Fruit fly (Drosophila melanogaster) whole organism, pupa: ENCODE data around the gene CG31810.

Experiments used
- CG10348 ChIP-seq: fragments of 200-800 bp; sonication (Bioruptor generic); IDR thresholded peaks from 2 replicates; pipeline ENCODE4 v1.3.6; 2022; ENCODE audit warnings: missing biosample characterization, missing genetic modification characterization
- CG12605 ChIP-seq: fragments of 200-800 bp; sonication (Bioruptor generic); IDR thresholded peaks from 2 replicates; pipeline ENCODE4 v1.3.6; 2022; ENCODE audit warnings: missing biosample characterization, missing genetic modification characterization
- CG13204 ChIP-seq: fragments of 200-800 bp; sonication (Bioruptor generic); optimal IDR thresholded peaks from 2 replicates; lab custom pipeline; 2018; ENCODE audit warnings: missing biosample characterization, mild to moderate bottlenecking, missing genetic modification characterization, moderate library complexity
- CG14655 ChIP-seq: fragments of 200-800 bp; sonication (Bioruptor generic); optimal IDR thresholded peaks from 3 replicates; lab custom pipeline; 2017; ENCODE audit warnings: mild to moderate bottlenecking, missing biosample characterization, missing genetic modification reagents, missing genetic modification characterization
- CG15710 ChIP-seq: fragments of 200-800 bp; sonication (Bioruptor generic); optimal IDR thresholded peaks from 2 replicates; lab custom pipeline; 2018; ENCODE audit warnings: missing biosample characterization, mild to moderate bottlenecking, missing genetic modification characterization, moderate library complexity
- CG17806 ChIP-seq: fragments of 200-800 bp; sonication (Bioruptor generic); optimal IDR thresholded peaks from 2 replicates; lab custom pipeline; 2018; ENCODE audit warnings: missing biosample characterization, mild to moderate bottlenecking, missing genetic modification characterization, moderate library complexity
- CG32121 ChIP-seq: fragments of 200-800 bp; sonication (Bioruptor generic); IDR thresholded peaks from 2 replicates; pipeline ENCODE4 v1.3.6; 2022; ENCODE audit warnings: missing biosample characterization, missing genetic modification characterization
- CG34367 ChIP-seq: fragments of 200-800 bp; sonication (Bioruptor generic); optimal IDR thresholded peaks from 2 replicates; lab custom pipeline; 2018; ENCODE audit warnings: missing biosample characterization, mild to moderate bottlenecking, missing genetic modification characterization
- CG4496 ChIP-seq: fragments of 200-800 bp; sonication (Bioruptor generic); IDR thresholded peaks from 3 replicates; pipeline ENCODE4 v1.3.6; 2022; ENCODE audit warnings: missing biosample characterization, missing genetic modification characterization
- CG8159 ChIP-seq: fragments of 200-800 bp; sonication (Bioruptor generic); optimal IDR thresholded peaks from 3 replicates; lab custom pipeline; 2018; ENCODE audit warnings: missing biosample characterization, mild to moderate bottlenecking, missing genetic modification characterization, moderate library complexity
- CG8301 ChIP-seq: fragments of 200-800 bp; sonication (Bioruptor generic); optimal IDR thresholded peaks from 2 replicates; lab custom pipeline; 2018; ENCODE audit warnings: missing biosample characterization, mild to moderate bottlenecking, missing genetic modification characterization
- CG9948 ChIP-seq: fragments of 200-800 bp; sonication (Bioruptor generic); optimal IDR thresholded peaks from 2 replicates; lab custom pipeline; 2018; ENCODE audit warnings: missing biosample characterization, mild to moderate bottlenecking, missing genetic modification characterization, moderate library complexity
- D1 ChIP-seq: fragments of 200-800 bp; sonication (Bioruptor generic); optimal IDR thresholded peaks from 2 replicates; lab custom pipeline; 2018; ENCODE audit warnings: missing biosample characterization, mild to moderate bottlenecking, missing genetic modification characterization, moderate library complexity
- EcR ChIP-seq: fragments of 200-800 bp; sonication (Bioruptor generic); optimal IDR thresholded peaks from 3 replicates; lab custom pipeline; 2019; ENCODE audit warnings: missing biosample characterization, missing genetic modification characterization, mild to moderate bottlenecking, moderate library complexity, missing genetic modification reagents
- Ets98B ChIP-seq: fragments of 200-800 bp; sonication (Bioruptor generic); IDR thresholded peaks from 2 replicates; pipeline ENCODE4 v1.3.6; 2022; ENCODE audit warnings: missing biosample characterization, missing genetic modification characterization
- Pif1A ChIP-seq: fragments of 200-800 bp; sonication (Bioruptor generic); optimal IDR thresholded peaks from 3 replicates; lab custom pipeline; 2016; ENCODE audit warnings: missing biosample characterization, missing genetic modification characterization
- Pif1B ChIP-seq: fragments of 200-800 bp; sonication (Bioruptor generic); optimal IDR thresholded peaks from 3 replicates; lab custom pipeline; 2016; ENCODE audit warnings: missing biosample characterization, missing genetic modification characterization
- Snoo ChIP-seq: fragments of 200-800 bp; sonication (Bioruptor generic); optimal IDR thresholded peaks from 3 replicates; lab custom pipeline; 2017; ENCODE audit warnings: missing biosample characterization, mild to moderate bottlenecking, missing genetic modification characterization, inconsistent platforms
- fd96Ca ChIP-seq: fragments of 200-800 bp; sonication (Bioruptor generic); IDR thresholded peaks from 3 replicates; pipeline ENCODE4 v1.3.6; 2022; ENCODE audit warnings: missing biosample characterization, missing genetic modification characterization
- gl ChIP-seq: fragments of 200-800 bp; sonication (Bioruptor generic); optimal IDR thresholded peaks from 2 replicates; lab custom pipeline; 2018; ENCODE audit warnings: missing biosample characterization, mild to moderate bottlenecking, missing genetic modification characterization
- rn ChIP-seq: fragments of 200-800 bp; sonication (Bioruptor generic); IDR thresholded peaks from 2 replicates; pipeline ENCODE4 v1.3.6; 2022; ENCODE audit warnings: missing biosample characterization, missing genetic modification characterization

Gene CG31810

dm6 chr2L:16817421-16818101 is 34.6 kb downstream of the CG31810 start:
- TF ChIP-seq CG8301 (tag; lab: Kevin White, UChicago) (no peak), CG8159 (tag; lab: Kevin White, UChicago) (peak; percentile 50)
- TF ChIP-seq, all 21 proteins: peak for 1

DNA sequence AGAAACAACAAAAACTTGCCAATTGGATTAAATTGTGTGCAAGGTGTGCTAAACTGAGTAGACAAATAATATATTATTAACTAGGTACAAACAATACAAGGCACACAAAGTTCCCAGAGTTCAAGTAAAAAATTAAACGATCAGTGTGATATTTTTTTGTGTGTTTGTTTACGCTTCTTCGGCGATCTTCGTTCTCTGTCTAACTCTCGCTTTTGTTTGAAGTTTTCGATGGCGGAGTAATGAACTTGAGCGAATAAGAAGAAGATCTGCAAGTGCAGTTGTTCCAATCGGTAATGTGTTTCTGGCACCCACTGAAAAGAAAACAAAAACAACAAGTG is 35.4 kb downstream of the CG31810 start:
- TF ChIP-seq CG13204 (no peak), CG8301 (tag; lab: Kevin White, UChicago) (no peak), Pif1A (no peak), gl (tag; lab: Kevin White, UChicago) (no peak), CG12605 (GFP tag; lab: Robert Waterston, UW) (no peak), EcR (peak; percentile 77)
- TF ChIP-seq, all 21 proteins: peak for 1

DNA sequence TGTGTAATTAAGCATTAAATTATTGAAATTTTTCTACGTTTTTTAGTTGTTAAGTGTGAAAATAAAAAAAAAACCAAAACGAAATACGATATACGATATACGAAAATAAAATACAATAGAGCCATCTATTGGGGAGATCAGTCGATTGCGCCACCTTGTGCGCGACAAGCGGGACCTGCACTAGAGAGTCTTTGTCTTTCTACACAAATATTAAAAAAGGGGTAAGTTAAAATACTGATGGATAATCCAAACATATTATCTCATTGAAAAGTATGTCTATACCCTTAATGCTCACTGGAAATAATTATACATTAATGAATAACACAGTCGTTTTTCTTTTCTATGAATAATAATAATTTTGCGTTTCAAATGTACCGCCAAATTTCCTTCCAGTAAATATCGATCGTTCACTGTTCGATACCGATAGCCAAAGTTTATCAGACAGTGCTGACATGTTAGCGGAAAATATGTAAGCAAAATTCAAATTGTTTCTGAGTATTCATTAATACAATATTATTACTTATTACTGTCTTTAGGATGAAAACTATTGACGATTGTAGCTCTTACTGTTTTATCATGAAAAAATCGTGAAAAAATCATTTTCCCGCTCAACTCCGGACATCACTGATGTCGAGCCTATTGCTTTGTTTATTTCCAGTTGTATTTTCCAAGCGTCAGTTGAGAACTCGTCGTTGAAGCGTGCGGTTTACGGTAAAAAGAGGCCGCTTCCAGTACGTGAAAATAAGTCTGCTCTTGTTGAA is 36.0 kb downstream of the CG31810 start, which contains the start of gene mdy:
Gene mdy (plus strand): TSS at position 672 of the 761 bp plus-strand sequence.
- TF ChIP-seq Snoo (tag; lab: Kevin White, UChicago) (peak; percentile 32), CG8159 (tag; lab: Kevin White, UChicago) (peak; percentile 43), Ets98B (no peak), gl (tag; lab: Kevin White, UChicago) (peak; percentile 25), CG8301 (tag; lab: Kevin White, UChicago) (peak; percentile 27), CG13204 (no peak), rn (GFP tag; lab: Robert Waterston, UW) (0 out of 2 replicates have a peak, but pooled peaks have one; percentile 16), EcR (no peak), CG12605 (GFP tag; lab: Robert Waterston, UW) (no peak), fd96Ca (GFP tag; lab: Robert Waterston, UW) (peak; percentile 51; the same call in 2 of the 3 replicates), CG9948 (tag; lab: Kevin White, UChicago) (peak; percentile 16), CG14655 (GFP tag; lab: Kevin White, UChicago) (peak; percentile 47), CG15710 (peak; percentile 57), D1 (tag; lab: Kevin White, UChicago) (no peak), CG10348 (GFP tag; lab: Robert Waterston, UW) (no peak), CG32121 (GFP tag; lab: Robert Waterston, UW) (peak; percentile 65; the same call in 1 of the 2 replicates), Pif1B (GFP tag; lab: Kevin White, UChicago) (peak; percentile 51), CG17806 (tag; lab: Kevin White, UChicago) (peak; percentile 37), Pif1A (peak; percentile 52), CG4496 (GFP tag; lab: Robert Waterston, UW) (peak; percentile 31), CG34367 (tag; lab: Kevin White, UChicago) (peak; percentile 40)

DNA sequence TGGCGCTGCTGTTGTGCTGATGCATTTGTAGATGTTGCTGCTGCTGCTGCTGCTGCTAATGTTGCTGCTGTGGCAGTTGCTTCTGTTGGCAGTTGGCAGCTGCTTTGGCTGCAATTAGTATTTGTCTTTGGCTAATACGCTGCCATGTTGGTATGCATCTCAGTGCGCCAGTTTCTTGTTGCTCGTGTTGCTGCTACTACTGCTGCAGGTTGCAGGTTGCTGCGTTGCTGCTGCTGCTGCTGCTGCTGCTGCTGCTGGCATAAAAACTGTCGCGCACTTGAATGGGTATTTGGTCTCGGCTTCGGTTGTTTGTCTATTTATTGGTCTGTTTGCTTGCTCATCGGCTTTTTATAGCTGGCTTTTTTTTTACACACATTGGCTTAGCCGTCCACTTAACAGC is 43.4 kb downstream of the CG31810 start:
- TF ChIP-seq fd96Ca (GFP tag; lab: Robert Waterston, UW) (no peak), CG9948 (tag; lab: Kevin White, UChicago) (no peak), Pif1A (no peak), Ets98B (no peak), CG17806 (tag; lab: Kevin White, UChicago) (no peak), CG34367 (tag; lab: Kevin White, UChicago) (no peak), rn (GFP tag; lab: Robert Waterston, UW) (no peak), CG15710 (no peak), CG13204 (no peak), D1 (tag; lab: Kevin White, UChicago) (no peak)

DNA sequence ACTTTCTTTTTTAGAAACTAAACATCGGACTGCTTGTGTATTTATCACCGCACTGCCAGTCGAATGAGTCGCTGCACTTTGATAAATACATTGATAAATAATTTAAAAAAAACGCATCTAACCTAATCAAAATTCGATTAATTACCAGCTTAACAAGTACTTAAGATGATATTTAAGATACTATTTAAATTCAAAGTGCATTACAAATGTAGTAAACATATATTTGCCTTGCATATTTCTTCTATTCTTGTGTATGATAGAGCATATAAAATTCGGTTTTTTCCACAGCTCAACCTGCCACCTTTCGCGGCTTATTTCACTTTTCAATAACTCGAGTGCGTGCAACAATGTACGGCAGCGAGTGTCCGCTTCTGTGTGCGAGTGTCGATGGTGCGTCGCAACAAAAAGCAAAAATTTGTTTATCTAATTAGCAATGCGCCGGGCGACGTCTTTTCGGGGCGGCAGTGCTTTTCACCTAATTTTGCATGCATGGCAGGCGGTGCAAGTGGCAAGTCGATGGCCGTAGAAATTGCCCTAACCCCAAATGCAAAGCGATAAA is 47.7 kb downstream of the CG31810 start, which contains the start of gene CG13272:
Gene CG13272 (plus strand): TSS at position 509 of the 559 bp plus-strand sequence.
- TF ChIP-seq gl (tag; lab: Kevin White, UChicago) (no peak), CG13204 (no peak), CG32121 (GFP tag; lab: Robert Waterston, UW) (no peak), CG14655 (GFP tag; lab: Kevin White, UChicago) (peak; percentile 46), rn (GFP tag; lab: Robert Waterston, UW) (no peak), CG10348 (GFP tag; lab: Robert Waterston, UW) (no peak), CG12605 (GFP tag; lab: Robert Waterston, UW) (no peak), CG8301 (tag; lab: Kevin White, UChicago) (peak; percentile 36)

DNA sequence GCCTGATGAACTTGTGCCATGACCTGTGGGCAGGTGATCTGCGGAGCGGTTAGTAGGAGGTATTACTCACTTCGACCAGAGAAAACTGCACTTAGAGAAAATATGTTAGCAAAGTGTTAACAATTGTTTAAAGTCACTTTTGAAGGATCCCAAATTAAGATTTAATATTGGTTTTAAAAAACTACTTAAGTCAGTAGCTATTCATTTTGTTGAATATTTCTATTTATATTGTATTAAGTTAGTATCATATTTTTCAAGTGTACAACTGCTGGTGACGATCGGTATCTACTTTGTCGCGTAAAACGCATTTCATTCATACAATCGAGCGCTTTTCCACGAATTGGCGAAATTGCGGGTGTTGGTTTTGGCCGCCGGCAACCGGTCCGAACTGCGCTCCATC is 48.5 kb downstream of the CG31810 start:
- TF ChIP-seq CG17806 (tag; lab: Kevin White, UChicago) (no peak), CG8159 (tag; lab: Kevin White, UChicago) (no peak), CG9948 (tag; lab: Kevin White, UChicago) (peak; percentile 4), CG10348 (GFP tag; lab: Robert Waterston, UW) (no peak), CG34367 (tag; lab: Kevin White, UChicago) (no peak), Ets98B (peak; percentile 34), CG32121 (GFP tag; lab: Robert Waterston, UW) (no peak; the same call in 1 of the 2 replicates), CG14655 (GFP tag; lab: Kevin White, UChicago) (no peak), CG4496 (GFP tag; lab: Robert Waterston, UW) (0 out of 3 replicates have a peak, but pooled peaks have one; percentile 48), Snoo (tag; lab: Kevin White, UChicago) (no peak), CG12605 (GFP tag; lab: Robert Waterston, UW) (peak; percentile 21; the same call in 1 of the 2 replicates), CG8301 (tag; lab: Kevin White, UChicago) (peak; percentile 15), Pif1A (peak; percentile 7)
